Fruit fly (Drosophila melanogaster) whole organism, embryonic: Measurements from ENCODE around the gene CG13048.

ENCODE experiments used
- CG10267 ChIP-seq: fragments of 200-800 bp; sonication (Bioruptor generic); optimal IDR thresholded peaks from 2 replicates; lab custom pipeline; 2018; ENCODE audit warnings: missing biosample characterization, mild to moderate bottlenecking, missing genetic modification characterization, moderate library complexity
- CG14965 ChIP-seq: fragments of 200-800 bp; sonication (Bioruptor generic); optimal IDR thresholded peaks from 2 replicates; lab custom pipeline; 2016; ENCODE audit warnings: missing biosample characterization, missing genetic modification characterization, borderline replicate concordance
- CG15269 ChIP-seq: fragments of 200-800 bp; sonication (Bioruptor generic); optimal IDR thresholded peaks from 2 replicates; lab custom pipeline; 2018; ENCODE audit warnings: missing biosample characterization, mild to moderate bottlenecking, missing genetic modification characterization, moderate library complexity
- CG1647 ChIP-seq: fragments of 200-800 bp; sonication (Bioruptor generic); optimal IDR thresholded peaks from 3 replicates; lab custom pipeline; 2016; ENCODE audit warnings: missing biosample characterization, missing genetic modification characterization
- CG16863 ChIP-seq: fragments of 200-800 bp; sonication (Bioruptor generic); optimal IDR thresholded peaks from 3 replicates; lab custom pipeline; 2016; ENCODE audit warnings: missing biosample characterization, missing genetic modification characterization
- CG17612 ChIP-seq: fragments of 200-800 bp; sonication (Bioruptor generic); IDR thresholded peaks from 2 replicates; pipeline ENCODE4 v1.3.6; 2022; ENCODE audit warnings: missing biosample characterization, missing genetic modification characterization
- CG18619 ChIP-seq: fragments of 200-800 bp; sonication (Bioruptor generic); optimal IDR thresholded peaks from 3 replicates; lab custom pipeline; 2017; ENCODE audit warnings: missing biosample characterization, mild to moderate bottlenecking, missing genetic modification characterization
- CG2199 ChIP-seq: fragments of 200-800 bp; sonication (Bioruptor generic); IDR thresholded peaks from 3 replicates; pipeline ENCODE4 v1.3.6; 2022; ENCODE audit warnings: missing biosample characterization, missing genetic modification characterization
- CG30020 ChIP-seq: fragments of 200-800 bp; optimal IDR thresholded peaks from 2 replicates; lab custom pipeline; 2019; ENCODE audit warnings: missing biosample characterization, mild to moderate bottlenecking, missing genetic modification characterization, moderate library complexity
- CG3065 ChIP-seq: fragments of 200-800 bp; sonication (Bioruptor generic); optimal IDR thresholded peaks from 2 replicates; lab custom pipeline; 2016; ENCODE audit warnings: missing biosample characterization, missing genetic modification characterization
- CG31441 ChIP-seq: fragments of 200-800 bp; sonication (Bioruptor generic); IDR thresholded peaks from 2 replicates; pipeline ENCODE4 v1.3.6; 2022; ENCODE audit warnings: missing biosample characterization, missing genetic modification characterization
- CG43689 ChIP-seq: fragments of 200-800 bp; sonication (Bioruptor generic); IDR thresholded peaks from 2 replicates; pipeline ENCODE4 v1.3.6; 2022; ENCODE audit warnings: missing biosample characterization, missing genetic modification characterization
- CG7372 ChIP-seq: fragments of 200-800 bp; sonication (Bioruptor generic); IDR thresholded peaks from 2 replicates; pipeline ENCODE4 v1.3.6; 2022; ENCODE audit warnings: missing biosample characterization, missing genetic modification characterization
- CG8388 ChIP-seq: fragments of 200-800 bp; sonication (Bioruptor generic); optimal IDR thresholded peaks from 2 replicates; lab custom pipeline; 2019; ENCODE audit warnings: missing biosample characterization, mild to moderate bottlenecking, missing genetic modification characterization, moderate library complexity
- CoRest ChIP-seq: fragments of 200-800 bp; sonication (Bioruptor generic); optimal IDR thresholded peaks from 3 replicates; lab custom pipeline; 2018; ENCODE audit warnings: missing biosample characterization, mild to moderate bottlenecking, missing genetic modification characterization, moderate library complexity
- Deaf1 ChIP-seq: fragments of 200-800 bp; optimal IDR thresholded peaks from 3 replicates; lab custom pipeline; 2019; ENCODE audit warnings: missing biosample characterization, mild to moderate bottlenecking, missing genetic modification characterization, moderate library complexity
- Dll ChIP-seq: fragments of 200-800 bp; sonication (Bioruptor generic); IDR thresholded peaks from 4 replicates; pipeline ENCODE4 v1.3.6; 2022; ENCODE audit warnings: missing biosample characterization, missing genetic modification characterization; ENCODE audit not compliant: partially characterized antibody
- Eip74EF ChIP-seq, 2 experiments: fragments of 200-800 bp in 1 of 2; fragments of >200 bp in 1 of 2; sonication (Bioruptor generic) in 1 of 2; optimal IDR thresholded peaks; 2 replicates each; lab custom pipeline; 2017 to 2019; ENCODE audit warnings: missing biosample characterization in 2 of 2, missing genetic modification characterization in 2 of 2, mild to moderate bottlenecking in 1 of 2, moderate library complexity in 1 of 2
- Fer3 ChIP-seq: fragments of 200-800 bp; sonication (Bioruptor generic); optimal IDR thresholded peaks from 2 replicates; lab custom pipeline; 2018; ENCODE audit warnings: missing biosample characterization, mild to moderate bottlenecking, missing genetic modification characterization, moderate library complexity
- H2.0 ChIP-seq: fragments of 200-800 bp; sonication (Bioruptor generic); IDR thresholded peaks from 2 replicates; pipeline ENCODE4 v1.3.6; 2022; ENCODE audit warnings: missing biosample characterization, missing genetic modification characterization
- HmgZ ChIP-seq: fragments of 200-800 bp; sonication (Bioruptor generic); optimal IDR thresholded peaks from 2 replicates; lab custom pipeline; 2018; ENCODE audit warnings: missing biosample characterization, mild to moderate bottlenecking, missing genetic modification characterization
- Mrtf ChIP-seq: fragments of 200-800 bp; sonication (Bioruptor generic); IDR thresholded peaks from 3 replicates; pipeline ENCODE4 v1.3.6; 2022; ENCODE audit warnings: missing biosample characterization, missing genetic modification characterization
- NfI ChIP-seq: fragments of 200-800 bp; sonication (Bioruptor generic); optimal IDR thresholded peaks from 3 replicates; lab custom pipeline; 2018; ENCODE audit warnings: missing biosample characterization, mild to moderate bottlenecking, missing genetic modification characterization, moderate library complexity
- PHDP ChIP-seq: fragments of 200-800 bp; sonication (Bioruptor generic); optimal IDR thresholded peaks from 3 replicates; lab custom pipeline; 2018; ENCODE audit warnings: missing biosample characterization, mild to moderate bottlenecking, missing genetic modification characterization, moderate library complexity
- Ptx1 ChIP-seq: fragments of 200-800 bp; sonication (Bioruptor generic); IDR thresholded peaks from 2 replicates; pipeline ENCODE4 v1.3.6; 2022; ENCODE audit warnings: missing biosample characterization, missing genetic modification characterization
- Sox102F ChIP-seq: fragments of 200-800 bp; sonication (Bioruptor generic); optimal IDR thresholded peaks from 2 replicates; lab custom pipeline; 2018; ENCODE audit warnings: missing biosample characterization, mild to moderate bottlenecking, missing genetic modification characterization, moderate library complexity
- Vsx1 ChIP-seq: fragments of 200-800 bp; sonication (Bioruptor generic); optimal IDR thresholded peaks from 2 replicates; lab custom pipeline; 2017; ENCODE audit warnings: missing biosample characterization, mild to moderate bottlenecking, missing genetic modification characterization, missing genetic modification reagents
- bsh ChIP-seq, 2 experiments: fragments of 200-800 bp; sonication (Bioruptor generic); optimal IDR thresholded peaks; 2 replicates each; lab custom pipeline; 2017 to 2018; ENCODE audit warnings: mild to moderate bottlenecking in 2 of 2, missing biosample characterization in 2 of 2, missing genetic modification characterization in 2 of 2, moderate library complexity in 1 of 2
- ci ChIP-seq: fragments of 200-800 bp; sonication (Bioruptor generic); IDR thresholded peaks from 3 replicates; pipeline ENCODE4 v1.3.6; 2022; ENCODE audit warnings: missing biosample characterization, missing genetic modification characterization
- dpn ChIP-seq, 2 experiments: fragments of 200-800 bp; sonication (Bioruptor generic); optimal IDR thresholded peaks; 3 replicates each; lab custom pipeline; 2016; ENCODE audit warnings: missing biosample characterization in 2 of 2, missing genetic modification characterization in 2 of 2
- dysf ChIP-seq: fragments of 200-800 bp; sonication (Bioruptor generic); IDR thresholded peaks from 3 replicates; pipeline ENCODE4 v1.3.6; 2022; ENCODE audit warnings: missing biosample characterization, missing genetic modification characterization
- hkb ChIP-seq, 2 experiments: fragments of 200-800 bp in 1 of 2; fragments of >200 bp in 1 of 2; sonication (Bioruptor generic) in 1 of 2; IDR thresholded peaks in 1 of 2; optimal IDR thresholded peaks in 1 of 2; 2 replicates each; pipeline versions ENCODE4 v1.3.6 to Lab custom; 2017 to 2022; ENCODE audit warnings: missing biosample characterization in 1 of 2, missing genetic modification characterization in 1 of 2
- insv ChIP-seq, 2 experiments: fragments of 200-800 bp; sonication (Bioruptor generic); optimal IDR thresholded peaks; 3 replicates each; lab custom pipeline; 2016 to 2018; ENCODE audit warnings: missing biosample characterization in 2 of 2, missing genetic modification characterization in 2 of 2
- lilli ChIP-seq: fragments of 200-800 bp; sonication (Bioruptor generic); optimal IDR thresholded peaks from 3 replicates; lab custom pipeline; 2016; ENCODE audit warnings: missing biosample characterization, missing genetic modification characterization
- scrt ChIP-seq: fragments of 200-800 bp; sonication (Bioruptor generic); optimal IDR thresholded peaks from 2 replicates; lab custom pipeline; 2018; ENCODE audit warnings: missing biosample characterization, mild to moderate bottlenecking, missing genetic modification characterization, moderate library complexity
- sob ChIP-seq: fragments of 200-800 bp; sonication (Bioruptor generic); IDR thresholded peaks from 2 replicates; pipeline ENCODE4 v1.3.6; 2022; ENCODE audit warnings: missing biosample characterization, missing genetic modification characterization

CG13048 gene

DNA sequence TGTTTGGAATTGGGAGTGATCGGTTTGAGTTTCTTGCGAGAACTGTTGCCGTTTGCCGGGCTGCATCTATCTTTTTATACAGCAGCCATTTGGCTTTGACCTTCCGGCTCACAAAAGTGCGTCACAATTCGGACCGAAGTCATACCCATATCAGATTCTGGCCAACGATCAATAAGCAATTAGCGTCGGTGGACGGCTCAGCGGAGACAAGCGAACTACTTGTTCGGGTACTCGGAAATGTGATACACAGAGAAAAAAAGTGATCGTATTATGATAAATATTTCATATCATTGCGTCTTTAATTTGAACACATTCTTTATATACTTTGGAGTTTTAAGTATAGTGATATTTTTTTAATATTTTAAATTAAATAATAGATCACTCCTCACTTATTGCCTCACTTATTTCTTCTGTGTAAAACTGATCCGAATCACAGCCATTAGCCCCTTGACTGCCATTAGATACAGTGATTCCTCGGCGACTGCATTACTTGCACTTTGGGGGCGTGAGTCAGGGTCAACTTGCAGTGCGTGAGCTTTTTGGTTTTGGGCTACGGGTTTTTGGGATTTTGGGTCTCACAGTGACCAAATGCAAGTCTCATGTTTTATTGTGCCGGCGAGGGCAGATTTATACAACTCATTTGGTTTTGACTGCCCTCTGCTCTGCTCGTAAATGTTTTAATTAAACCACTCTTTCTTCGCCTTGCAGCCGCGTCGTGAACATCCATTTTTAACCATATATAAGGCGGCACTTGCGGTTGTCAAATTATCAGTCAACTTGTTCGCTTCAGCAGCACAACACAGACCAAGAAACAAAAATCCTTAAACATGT, 22.3 kb upstream of the CG13048 start, which contains the start of the genes CG13043 and CG13063 (continued):
- TF ChIP-seq Mrtf (GFP tag; lab: Robert Waterston, UW), result no peak
- TF ChIP-seq CG7372, result no peak
- no peak for TF ChIP-seq bsh (GFP tag; optimal IDR thresholded peaks at IDR 0.05; lab: Kevin White, UChicago)
- 0 out of 3 replicates have a peak, but pooled peaks have one; percentile 32 for TF ChIP-seq ci (GFP tag; lab: Robert Waterston, UW)
- 0 out of 3 replicates have a peak, but pooled peaks have one; percentile 31 for TF ChIP-seq dysf (GFP tag; lab: Robert Waterston, UW)
- TF ChIP-seq CG15269 (tag; lab: Kevin White, UChicago), result peak; percentile 41
- TF ChIP-seq CoRest (tag; lab: Kevin White, UChicago), result peak; percentile 7
- no peak for TF ChIP-seq CG30020
- 0 out of 2 replicates have a peak, but pooled peaks have one; percentile 23 for TF ChIP-seq CG31441 (GFP tag; lab: Robert Waterston, UW)
- TF ChIP-seq CG1647, result no peak
- TF ChIP-seq PHDP (tag; lab: Kevin White, UChicago), result peak; percentile 3
- TF ChIP-seq Deaf1, result peak; percentile 18
- no peak for TF ChIP-seq lilli (GFP tag; lab: Kevin White, UChicago)
- peak; percentile 35 for TF ChIP-seq Sox102F (GFP tag; lab: Kevin White, UChicago)
- no peak for TF ChIP-seq NfI (GFP tag; lab: Kevin White, UChicago)
- TF ChIP-seq CG3065 (GFP tag; lab: Kevin White, UChicago), result no peak
- no peak for TF ChIP-seq CG14965 (GFP tag; lab: Kevin White, UChicago)
- 0 out of 2 replicates have a peak, but pooled peaks have one; percentile 17 for TF ChIP-seq H2.0 (GFP tag; lab: Robert Waterston, UW)
- no peak for TF ChIP-seq CG43689 (GFP tag; lab: Robert Waterston, UW)
- TF ChIP-seq dpn (GFP tag; optimal IDR thresholded peaks at IDR 0.05; lab: Kevin White, UChicago), result no peak
- no peak for TF ChIP-seq hkb (optimal IDR thresholded peaks at IDR 0.05; lab: Kevin White, UChicago)
- 0 out of 2 replicates have a peak, but pooled peaks have one; percentile 25 for TF ChIP-seq hkb (GFP tag; IDR thresholded peaks at IDR 0.05; lab: Robert Waterston, UW)
- TF ChIP-seq scrt (GFP tag; lab: Kevin White, UChicago), result no peak
- peak in 1 of 2 experiments; percentile 5 for TF ChIP-seq Eip74EF (GFP tag; optimal IDR thresholded peaks at IDR 0.05; lab: Kevin White, UChicago)
- peak; percentile 35; the same call in 1 of the 2 replicates for TF ChIP-seq Ptx1 (GFP tag; lab: Robert Waterston, UW)
- TF ChIP-seq CG2199 (GFP tag; lab: Robert Waterston, UW), result no peak

DNA sequence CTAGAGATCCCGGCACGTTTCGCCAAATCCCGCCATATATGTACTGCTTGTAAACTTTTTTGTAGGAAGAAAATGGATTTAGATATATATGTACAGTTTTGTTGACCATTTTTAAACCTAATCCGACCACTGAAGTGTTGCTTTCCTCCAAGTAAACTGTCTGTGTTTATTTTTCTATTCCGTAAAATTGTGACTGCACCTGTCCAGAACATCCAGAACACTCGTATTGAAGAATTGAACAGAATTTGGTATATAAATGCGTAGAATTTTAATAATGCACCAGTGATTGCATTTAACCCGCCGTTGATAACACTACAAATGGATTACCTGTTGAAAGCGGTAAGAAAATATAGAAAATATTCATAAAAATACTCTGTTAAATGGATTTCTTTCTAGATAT, 20.3 kb upstream of the CG13048 start, which contains the start of gene CG43249:
Gene CG43249 (plus strand): TSS at position 301 of the 400 bp plus-strand sequence.
- TF ChIP-seq Vsx1 (GFP tag; lab: Kevin White, UChicago), result no peak
- no peak for TF ChIP-seq Dll (GFP tag; lab: Robert Waterston, UW)
- TF ChIP-seq sob (GFP tag; lab: Robert Waterston, UW), result no peak
- no peak for TF ChIP-seq CG17612 (GFP tag; lab: Robert Waterston, UW)
- TF ChIP-seq CG10267 (tag; lab: Kevin White, UChicago), result no peak
- no peak for TF ChIP-seq Fer3 (tag; lab: Kevin White, UChicago)
- no peak for TF ChIP-seq CG8388 (GFP tag; lab: Kevin White, UChicago)
- no peak for TF ChIP-seq HmgZ
- no peak for TF ChIP-seq CG18619
- TF ChIP-seq CG16863 (GFP tag; lab: Kevin White, UChicago), result no peak
- TF ChIP-seq insv (GFP tag; optimal IDR thresholded peaks at IDR 0.05; lab: Kevin White, UChicago), result no peak
